Worm (Caenorhabditis elegans): ENCODE results near the gene F48D6.4.
A peak's percentile ranks its signal among the peaks of the same experiment; 100 is the strongest.

Gene F48D6.4

DNA sequence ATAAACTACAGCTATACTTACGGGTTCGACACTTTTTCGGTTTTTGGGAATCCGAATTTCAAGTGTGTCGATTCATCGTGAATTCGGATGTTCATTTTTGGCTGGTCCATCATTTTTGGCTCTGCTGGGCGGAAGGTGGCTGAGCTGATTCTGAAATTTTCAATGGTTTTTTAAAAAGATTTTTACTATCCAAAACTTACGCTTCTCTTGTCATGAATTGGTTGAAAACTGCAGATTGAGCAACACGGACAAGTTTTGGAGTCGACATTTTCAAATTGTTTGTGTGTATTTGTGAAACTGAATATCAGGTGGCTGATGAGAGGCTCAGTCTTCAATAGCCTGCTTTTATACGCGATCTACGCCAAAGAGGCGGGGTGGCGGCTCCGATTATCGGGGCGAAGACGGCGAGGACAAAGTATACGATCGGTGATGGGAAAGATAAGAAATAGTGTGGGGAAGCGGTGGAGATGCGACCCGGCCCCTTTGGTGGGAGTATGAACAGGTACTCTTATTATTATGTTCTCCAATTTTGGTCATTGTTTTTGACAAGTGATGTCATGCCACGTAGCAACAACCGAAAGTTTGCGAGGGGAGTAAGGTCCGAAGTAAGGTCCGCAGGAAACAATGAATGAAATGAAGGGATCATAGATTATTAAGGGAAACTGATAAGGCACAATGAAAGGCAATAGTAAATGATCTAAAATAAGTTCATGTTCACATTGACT, at the start of gene F48D6.4:
Gene F48D6.4, minus strand, starts transcription at position 346 of the 725 bp plus-strand sequence.
- TF ChIP-seq tbx-2 (tag; optimal IDR thresholded peaks at IDR 0.05) (no peak), nhr-85 (tag) (peak; percentile 14), sptf-1 (tag; optimal IDR thresholded peaks at IDR 0.05) (no peak), efl-1 (optimal IDR thresholded peaks at IDR 0.05) (no peak), efl-1 (GFP tag; optimal IDR thresholded peaks at IDR 0.05 in 1 of 2) (peak in 1 of 2 experiments; percentile 23), ama-1 (optimal IDR thresholded peaks at IDR 0.05) (peak; percentile 11), nhr-77 (tag; optimal IDR thresholded peaks at IDR 0.05) (no peak), elt-2 (tag; optimal IDR thresholded peaks at IDR 0.05) (peak; percentile 33)

ce11 chrX:4295917-4296316, 48.9 kb upstream of the F48D6.4 start:
- TF ChIP-seq dsc-1 (tag; optimal IDR thresholded peaks at IDR 0.05) (peak; percentile 96), fkh-4 (tag; optimal IDR thresholded peaks at IDR 0.05; ENCODE audit: borderline replicate concordance) (peak; percentile 86), dpl-1 (GFP tag; optimal IDR thresholded peaks at IDR 0.05) (no peak)

DNA sequence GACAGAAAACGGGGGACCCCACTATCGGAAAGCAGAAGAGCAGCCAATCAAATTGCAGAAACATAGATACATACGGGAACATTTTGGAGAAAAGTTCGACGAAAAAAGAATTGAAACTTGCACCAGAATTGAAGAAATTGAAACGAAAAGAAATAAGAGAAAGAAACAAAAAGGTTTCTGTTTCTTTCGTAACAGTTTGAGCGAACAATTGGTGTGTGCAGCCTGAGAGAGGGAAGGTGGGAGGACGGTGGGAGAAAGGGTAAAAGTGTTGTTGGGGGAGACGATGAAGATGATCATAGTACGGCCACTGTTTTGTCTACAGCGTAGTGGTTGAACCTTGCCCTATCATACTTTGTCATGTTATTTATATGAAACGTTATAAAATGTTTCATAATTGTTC, 47.9 kb upstream of the F48D6.4 start:
- TF ChIP-seq alr-1 (tag; optimal IDR thresholded peaks at IDR 0.05; ENCODE audit: borderline replicate concordance) (no peak), tbx-2 (tag; optimal IDR thresholded peaks at IDR 0.05) (no peak), nhr-20 (tag; optimal IDR thresholded peaks at IDR 0.05) (peak; percentile 26), lin-13 (GFP tag; optimal IDR thresholded peaks at IDR 0.05) (no peak), ceh-8 (GFP tag; optimal IDR thresholded peaks at IDR 0.05) (no peak), nhr-71 (tag; optimal IDR thresholded peaks at IDR 0.05) (peak; percentile 33), nhr-12 (tag; optimal IDR thresholded peaks at IDR 0.05) (no peak), lin-14 (GFP tag; optimal IDR thresholded peaks at IDR 0.05) (peak; percentile 59), blmp-1 (tag; optimal IDR thresholded peaks at IDR 0.05) (no peak), rnt-1 (tag; optimal IDR thresholded peaks at IDR 0.05) (peak; percentile 44), pax-3 (tag; optimal IDR thresholded peaks at IDR 0.05) (no peak), skn-1 (tag; optimal IDR thresholded peaks at IDR 0.05) (no peak), nhr-90 (tag; optimal IDR thresholded peaks at IDR 0.05; ENCODE audit: poor library complexity) (peak; percentile 2), egl-13 (tag; optimal IDR thresholded peaks at IDR 0.05) (no peak), snu-23 (GFP tag; optimal IDR thresholded peaks at IDR 0.05) (peak; percentile 38), fkh-4 (tag; optimal IDR thresholded peaks at IDR 0.05; ENCODE audit: borderline replicate concordance) (no peak), nhr-19 (GFP tag; conservative IDR thresholded peaks at IDR 0.05) (peak; percentile 48)

- TF ChIP-seq sup-37 (GFP tag; optimal IDR thresholded peaks at IDR 0.05): no peak
- TF ChIP-seq C04F5.9 (tag; optimal IDR thresholded peaks at IDR 0.05): no peak
- no peak for TF ChIP-seq lin-39 (tag; optimal IDR thresholded peaks at IDR 0.05)
- no peak for TF ChIP-seq pqm-1 (tag; optimal IDR thresholded peaks at IDR 0.05)
- TF ChIP-seq fos-1 (tag; optimal IDR thresholded peaks at IDR 0.05): no peak
- no peak for TF ChIP-seq fkh-10 (GFP tag; optimal IDR thresholded peaks at IDR 0.05)
- TF ChIP-seq nhr-90 (tag; optimal IDR thresholded peaks at IDR 0.05; ENCODE audit: poor library complexity): no peak
- TF ChIP-seq lin-15B (tag; optimal IDR thresholded peaks at IDR 0.05): no peak
- no peak for TF ChIP-seq ceh-90 (tag; optimal IDR thresholded peaks at IDR 0.05)
- no peak for TF ChIP-seq irx-1 (tag; optimal IDR thresholded peaks at IDR 0.05)
- TF ChIP-seq Y116A8C.19 (tag; optimal IDR thresholded peaks at IDR 0.05; ENCODE audit: borderline replicate concordance): no peak
- TF ChIP-seq nhr-85 (tag): no peak
Measured at ce11 chrX:4289805-4290204, 42.8 kb upstream of the F48D6.4 start.
